Worm (Caenorhabditis elegans): Measurements from ENCODE around the gene lgc-33.

lgc-33 gene

DNA sequence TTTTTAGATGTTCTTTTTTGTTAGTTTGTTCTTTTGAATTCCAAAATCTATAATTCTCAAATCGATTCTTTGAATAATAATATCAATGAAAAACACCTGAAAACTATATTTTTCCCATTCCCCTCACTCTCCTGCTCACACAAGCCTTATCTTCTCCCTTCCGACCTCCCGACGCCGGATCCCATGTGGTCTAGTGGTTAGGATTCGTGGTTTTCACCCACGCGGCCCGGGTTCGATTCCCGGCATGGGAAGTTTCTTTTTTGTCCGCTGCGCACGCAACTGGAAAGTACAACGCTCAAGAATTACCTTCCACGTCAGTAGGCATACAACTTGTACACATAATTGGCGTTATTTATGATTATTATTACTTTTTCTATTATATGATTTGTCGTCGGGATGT, 2.7 kb upstream of the lgc-33 start (continued):
- peak; percentile 26 for TF ChIP-seq hlh-8 (tag; optimal IDR thresholded peaks at IDR 0.05)
- TF ChIP-seq syd-9 (tag; optimal IDR thresholded peaks at IDR 0.05), result no peak
- no peak for TF ChIP-seq unc-86 (tag; optimal IDR thresholded peaks at IDR 0.05)
- no peak for TF ChIP-seq hlh-30 (tag; optimal IDR thresholded peaks at IDR 0.05; ENCODE audit: insufficient read depth)
- TF ChIP-seq ceh-24 (tag; optimal IDR thresholded peaks at IDR 0.05), result no peak
- no peak for TF ChIP-seq pha-2 (tag; optimal IDR thresholded peaks at IDR 0.05)
- TF ChIP-seq madf-2 (tag; optimal IDR thresholded peaks at IDR 0.05), result peak; percentile 23
- TF ChIP-seq pros-1 (tag; optimal IDR thresholded peaks at IDR 0.05), result no peak
- TF ChIP-seq ceh-22 (tag; optimal IDR thresholded peaks at IDR 0.05), result no peak
- TF ChIP-seq dmd-4 (tag; optimal IDR thresholded peaks at IDR 0.05; ENCODE audit: borderline replicate concordance), result no peak
- no peak for TF ChIP-seq K02D7.2 (tag; optimal IDR thresholded peaks at IDR 0.05)
- TF ChIP-seq tbx-2 (tag; optimal IDR thresholded peaks at IDR 0.05), result peak; percentile 34
- TF ChIP-seq lin-11 (tag; optimal IDR thresholded peaks at IDR 0.05), result peak; percentile 37
- TF ChIP-seq C08G9.2 (tag; optimal IDR thresholded peaks at IDR 0.05), result peak; percentile 14
- TF ChIP-seq hlh-13 (GFP tag; optimal IDR thresholded peaks at IDR 0.05), result no peak

ce11 chrIV:848207-848606, 2.9 kb downstream of the lgc-33 start:
- TF ChIP-seq pag-3 (tag; optimal IDR thresholded peaks at IDR 0.05; ENCODE audit: borderline replicate concordance), result no peak
- TF ChIP-seq eyg-1 (tag; optimal IDR thresholded peaks at IDR 0.05), result no peak
- TF ChIP-seq tbx-7 (tag; optimal IDR thresholded peaks at IDR 0.05), result no peak
- TF ChIP-seq hlh-13 (GFP tag; optimal IDR thresholded peaks at IDR 0.05), result no peak
- TF ChIP-seq pat-9 (tag; optimal IDR thresholded peaks at IDR 0.05), result no peak
- TF ChIP-seq K09A11.1 (tag; optimal IDR thresholded peaks at IDR 0.05; ENCODE audit: insufficient read depth), result no peak
- TF ChIP-seq sdc-2 (tag; optimal IDR thresholded peaks at IDR 0.05), result no peak
- TF ChIP-seq syd-9 (tag; optimal IDR thresholded peaks at IDR 0.05), result no peak
- no peak for TF ChIP-seq K02D7.2 (tag; optimal IDR thresholded peaks at IDR 0.05)
- TF ChIP-seq ceh-22 (tag; optimal IDR thresholded peaks at IDR 0.05), result no peak
- no peak for TF ChIP-seq npax-4 (tag; optimal IDR thresholded peaks at IDR 0.05)
- TF ChIP-seq fkh-10 (GFP tag; optimal IDR thresholded peaks at IDR 0.05), result no peak
- no peak for TF ChIP-seq hlh-8 (tag; optimal IDR thresholded peaks at IDR 0.05)
- TF ChIP-seq ceh-34 (tag; optimal IDR thresholded peaks at IDR 0.05), result no peak
- TF ChIP-seq madf-2 (tag; optimal IDR thresholded peaks at IDR 0.05), result no peak
- TF ChIP-seq ceh-31 (tag; optimal IDR thresholded peaks at IDR 0.05), result no peak

- TF ChIP-seq ceh-48 (tag; optimal IDR thresholded peaks at IDR 0.05), result peak; percentile 85
These were observed 3.7 kb downstream of the lgc-33 start for ce11 chrIV:848956-849355.

DNA sequence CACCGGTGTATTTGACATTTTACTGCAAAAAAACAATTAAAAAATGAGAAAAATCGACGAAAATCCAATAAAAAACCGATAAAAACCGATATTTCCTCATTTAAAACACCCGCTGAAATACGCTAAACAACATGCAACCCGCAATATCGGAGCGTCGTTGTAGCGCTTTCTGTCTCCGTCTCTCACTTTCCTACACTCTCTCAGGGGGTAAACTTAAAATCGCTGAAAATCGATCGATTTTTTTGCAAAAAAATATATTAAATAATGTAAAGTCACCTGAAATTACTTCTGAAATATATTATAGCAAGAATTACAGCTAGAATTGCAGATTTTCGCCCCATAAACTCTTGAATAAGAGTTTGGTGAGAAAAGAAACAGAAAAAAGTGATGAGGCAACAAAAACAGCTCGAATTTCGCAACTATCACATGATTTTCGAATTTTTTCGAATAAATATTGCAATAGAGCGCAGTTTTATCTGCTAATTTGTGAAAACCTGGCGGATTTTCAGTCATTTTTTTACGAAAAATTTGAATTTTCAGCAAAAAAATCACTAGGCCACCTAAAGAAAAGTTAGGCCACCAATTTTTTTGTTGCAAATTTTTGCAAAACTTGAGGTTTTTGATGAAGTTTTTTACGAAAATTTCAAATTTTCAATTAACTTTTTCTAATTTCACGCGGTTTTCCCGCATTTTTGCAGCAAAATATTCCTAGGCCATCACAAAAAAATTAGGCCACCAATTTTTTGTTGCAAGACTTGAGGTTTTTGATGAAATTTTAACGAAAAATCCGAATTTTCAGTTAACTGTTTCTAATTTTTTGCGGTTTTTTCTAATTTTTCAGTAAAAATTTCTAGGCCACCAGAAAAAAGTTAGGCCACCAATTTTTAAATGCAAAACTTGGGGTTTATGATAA, 9.3 kb downstream of the lgc-33 start, which contains the start of the genes lem-4 and Y55F3BR.11:
lem-4 (minus strand) TSS at position 424 of the 913 bp plus-strand sequence.
Y55F3BR.11 (plus strand) TSS at position 863 of the 913 bp plus-strand sequence.
- TF ChIP-seq ceh-48 (tag; optimal IDR thresholded peaks at IDR 0.05) (peak; percentile 57), zip-5 (tag; optimal IDR thresholded peaks at IDR 0.05) (no peak), nfya-1 (tag; optimal IDR thresholded peaks at IDR 0.05) (peak; percentile 45), K09A11.1 (tag; optimal IDR thresholded peaks at IDR 0.05; ENCODE audit: insufficient read depth) (no peak), che-1 (tag; optimal IDR thresholded peaks at IDR 0.05) (no peak), dmd-4 (tag; optimal IDR thresholded peaks at IDR 0.05; ENCODE audit: borderline replicate concordance) (no peak), pax-1 (tag; optimal IDR thresholded peaks at IDR 0.05) (peak; percentile 17), ahr-1 (tag; optimal IDR thresholded peaks at IDR 0.05) (no peak), lin-11 (tag; optimal IDR thresholded peaks at IDR 0.05) (no peak), fkh-10 (GFP tag; optimal IDR thresholded peaks at IDR 0.05) (no peak), pqm-1 (tag; optimal IDR thresholded peaks at IDR 0.05) (peak; percentile 23), sox-2 (GFP tag; IDR thresholded peaks at IDR 0.05) (no peak), unc-42 (tag; optimal IDR thresholded peaks at IDR 0.05) (no peak)
